Fruit fly (Drosophila melanogaster) whole organism, wandering third instar larva: ENCODE measurements around the gene CG16972.

Source experiments
- Abd-B ChIP-seq: fragments of >200 bp; optimal IDR thresholded peaks from 2 replicates; lab custom pipeline; 2017; ENCODE audit warnings: missing biosample characterization, missing genetic modification characterization
- CG32264 ChIP-seq: fragments of 200-800 bp; sonication (Bioruptor generic); optimal IDR thresholded peaks from 2 replicates; lab custom pipeline; 2016; ENCODE audit warnings: missing biosample characterization, missing genetic modification characterization
- CG9705 ChIP-seq: fragments of 200-800 bp; sonication (Bioruptor generic); optimal IDR thresholded peaks from 2 replicates; lab custom pipeline; 2018; ENCODE audit warnings: missing biosample characterization, mild to moderate bottlenecking, missing genetic modification characterization
- CrebA ChIP-seq: fragments of 200-800 bp; sonication (Bioruptor generic); optimal IDR thresholded peaks from 2 replicates; lab custom pipeline; 2016; ENCODE audit warnings: missing biosample characterization, mild to moderate bottlenecking, missing genetic modification characterization, borderline replicate concordance
- Dfd ChIP-seq: fragments of >200 bp; optimal IDR thresholded peaks from 2 replicates; lab custom pipeline; 2017; ENCODE audit warnings: missing biosample characterization, missing genetic modification characterization
- Dif ChIP-seq: fragments of 200-275, 200-300 bp; sonication (Bioruptor generic); optimal IDR thresholded peaks from 2 replicates; lab custom pipeline; 2018; ENCODE audit warnings: missing biosample characterization, missing genetic modification characterization; ENCODE audit not compliant: partially characterized antibody
- GATAd ChIP-seq: sonication (Bioruptor generic); optimal IDR thresholded peaks from 2 replicates; lab custom pipeline; 2016; ENCODE audit warnings: missing biosample characterization, missing genetic modification characterization
- HLH106 ChIP-seq: fragments of 200-800 bp; optimal IDR thresholded peaks from 3 replicates; lab custom pipeline; 2019; ENCODE audit warnings: missing biosample characterization, mild to moderate bottlenecking, missing genetic modification characterization, moderate library complexity
- Hnf4 ChIP-seq: fragments of 200-800 bp; sonication (Bioruptor generic); optimal IDR thresholded peaks from 2 replicates; lab custom pipeline; 2016; ENCODE audit warnings: missing biosample characterization, mild to moderate bottlenecking, missing genetic modification characterization
- Hr78 ChIP-seq: fragments of >200 bp; optimal IDR thresholded peaks from 2 replicates; lab custom pipeline; 2017; ENCODE audit warnings: missing biosample characterization, missing genetic modification characterization
- Hr83 ChIP-seq: fragments of 200-300 bp; sonication (Bioruptor generic); optimal IDR thresholded peaks from 2 replicates; lab custom pipeline; 2016; ENCODE audit warnings: missing biosample characterization, mild to moderate bottlenecking, missing genetic modification characterization, moderate library complexity; ENCODE audit not compliant: poor library complexity, severe bottlenecking
- Jra ChIP-seq: sonication (Bioruptor generic); optimal IDR thresholded peaks from 2 replicates; lab custom pipeline; 2016; ENCODE audit warnings: missing biosample characterization, missing genetic modification characterization
- Mio ChIP-seq: sonication (Bioruptor generic); optimal IDR thresholded peaks from 2 replicates; lab custom pipeline; 2016; ENCODE audit warnings: missing biosample characterization, missing genetic modification characterization
- Myc ChIP-seq: fragments of >200 bp; optimal IDR thresholded peaks from 2 replicates; lab custom pipeline; 2017
- N ChIP-seq: fragments of >200 bp; optimal IDR thresholded peaks from 2 replicates; lab custom pipeline; 2018; ENCODE audit warnings: missing biosample characterization, missing external identifiers, missing genetic modification characterization
- OdsH ChIP-seq: fragments of 200-800 bp; sonication (Bioruptor generic); optimal IDR thresholded peaks from 2 replicates; lab custom pipeline; 2016; ENCODE audit warnings: missing biosample characterization, mild to moderate bottlenecking, missing genetic modification characterization
- Rel ChIP-seq, 2 experiments: fragments of 200-800 bp; sonication (Bioruptor generic) in 1 of 2; optimal IDR thresholded peaks; 2 replicates in 1 of 2; 3 replicates in 1 of 2; lab custom pipeline; 2016 to 2019; ENCODE audit warnings: mild to moderate bottlenecking in 2 of 2, missing biosample characterization in 2 of 2, missing genetic modification characterization in 2 of 2, moderate library complexity in 1 of 2
- Sp1 ChIP-seq: fragments of 200-800 bp; sonication (Bioruptor generic); optimal IDR thresholded peaks from 3 replicates; lab custom pipeline; 2019; ENCODE audit warnings: missing biosample characterization, mild to moderate bottlenecking, missing genetic modification characterization, moderate library complexity
- Vsx2 ChIP-seq: fragments of 200-300, 225-300 bp; sonication (Bioruptor generic); optimal IDR thresholded peaks from 2 replicates; lab custom pipeline; 2018; ENCODE audit warnings: missing biosample characterization, missing genetic modification characterization; ENCODE audit not compliant: partially characterized antibody
- br ChIP-seq: fragments of 200-800 bp; sonication (Bioruptor generic); optimal IDR thresholded peaks from 2 replicates; lab custom pipeline; 2016; ENCODE audit warnings: missing biosample characterization, missing genetic modification characterization
- brk ChIP-seq: fragments of 200-800 bp; sonication (Bioruptor generic); optimal IDR thresholded peaks from 2 replicates; lab custom pipeline; 2016; ENCODE audit warnings: missing biosample characterization, mild to moderate bottlenecking, missing genetic modification characterization
- dl ChIP-seq, 2 experiments: fragments of 175-275, 200-275 bp in 1 of 2; fragments of 200-275 bp in 1 of 2; sonication (Bioruptor generic); optimal IDR thresholded peaks; lab custom pipeline; 2018; ENCODE audit warnings: mild to moderate bottlenecking in 2 of 2, missing biosample characterization in 2 of 2, missing genetic modification characterization in 2 of 2, moderate library complexity in 2 of 2; ENCODE audit not compliant: partially characterized antibody in 2 of 2, insufficient read depth in 1 of 2
- dmrt93B ChIP-seq: fragments of 200-800 bp; sonication (Bioruptor generic); optimal IDR thresholded peaks from 2 replicates; lab custom pipeline; 2018; ENCODE audit warnings: missing biosample characterization, mild to moderate bottlenecking, missing genetic modification characterization
- dsf ChIP-seq: sonication (Bioruptor generic); optimal IDR thresholded peaks from 2 replicates; lab custom pipeline; 2016; ENCODE audit warnings: missing biosample characterization, missing genetic modification characterization, borderline replicate concordance
- ey ChIP-seq: fragments of 200-800 bp; sonication (Bioruptor generic); optimal IDR thresholded peaks from 2 replicates; lab custom pipeline; 2016; ENCODE audit warnings: missing biosample characterization, missing genetic modification characterization
- foxo ChIP-seq, 2 experiments: fragments of 200-800 bp; sonication (Bioruptor generic); optimal IDR thresholded peaks; 2 replicates in 1 of 2; 3 replicates in 1 of 2; lab custom pipeline; 2016 to 2017; ENCODE audit warnings: missing biosample characterization in 2 of 2, missing genetic modification characterization in 2 of 2
- fru ChIP-seq: fragments of 200-800 bp; sonication (Bioruptor generic); optimal IDR thresholded peaks from 3 replicates; lab custom pipeline; 2016; ENCODE audit warnings: missing biosample characterization, mild to moderate bottlenecking, missing genetic modification characterization
- h ChIP-seq: fragments of 200-800 bp; sonication (Bioruptor generic); optimal IDR thresholded peaks from 3 replicates; lab custom pipeline; 2016; ENCODE audit warnings: missing biosample characterization, mild to moderate bottlenecking, missing genetic modification characterization
- jim ChIP-seq: fragments of 175-275, 200-325 bp; sonication (Bioruptor generic); optimal IDR thresholded peaks from 2 replicates; lab custom pipeline; 2016; ENCODE audit warnings: missing biosample characterization, mild to moderate bottlenecking, missing genetic modification characterization
- lola ChIP-seq: fragments of >200 bp; optimal IDR thresholded peaks from 2 replicates; lab custom pipeline; 2017; ENCODE audit warnings: missing biosample characterization, missing genetic modification characterization
- pan ChIP-seq: fragments of >200 bp; optimal IDR thresholded peaks from 2 replicates; lab custom pipeline; 2017
- psq ChIP-seq: fragments of 200-800 bp; sonication (Bioruptor generic); optimal IDR thresholded peaks from 3 replicates; lab custom pipeline; 2017; ENCODE audit warnings: missing biosample characterization, mild to moderate bottlenecking, missing genetic modification characterization, moderate library complexity
- rgr ChIP-seq: fragments of 200-800 bp; sonication (Bioruptor generic); optimal IDR thresholded peaks from 3 replicates; lab custom pipeline; 2016; ENCODE audit warnings: missing biosample characterization, mild to moderate bottlenecking, missing genetic modification characterization
- sage ChIP-seq: fragments of 200-800 bp; sonication (Bioruptor generic); optimal IDR thresholded peaks from 2 replicates; lab custom pipeline; 2016; ENCODE audit warnings: missing biosample characterization, mild to moderate bottlenecking, missing genetic modification characterization
- sv ChIP-seq: fragments of 200-800 bp; sonication (Bioruptor generic); optimal IDR thresholded peaks from 3 replicates; lab custom pipeline; 2016; ENCODE audit warnings: missing biosample characterization, missing genetic modification characterization
- tai ChIP-seq: sonication (Bioruptor generic); optimal IDR thresholded peaks from 2 replicates; lab custom pipeline; 2016; ENCODE audit warnings: missing biosample characterization, missing genetic modification characterization
- usp ChIP-seq: fragments of >200 bp; optimal IDR thresholded peaks from 2 replicates; lab custom pipeline; 2017; ENCODE audit warnings: missing biosample characterization, missing genetic modification characterization
- woc ChIP-seq: sonication (Bioruptor generic); optimal IDR thresholded peaks from 2 replicates; lab custom pipeline; 2016; ENCODE audit warnings: missing biosample characterization, mild to moderate bottlenecking, missing genetic modification characterization

The CG16972 gene

dm6 chr2L:13176123-13176522 lies 27.0 kb downstream of the CG16972 start, which contains the start of gene CG43925:
TSS of gene CG43925 (plus strand) at chr2L:13176423.
- TF ChIP-seq psq (GFP tag; lab: Kevin White, UChicago) (no peak), lola (GFP tag; lab: Kevin White, UChicago) (no peak), Hr78 (GFP tag; lab: Kevin White, UChicago) (no peak), CG9705 (GFP tag; lab: Kevin White, UChicago) (no peak), dl (GFP tag; optimal IDR thresholded peaks at IDR 0.05; lab: Kevin White, UChicago; ENCODE audit: insufficient read depth in 1 of 2, partially characterized antibody in 2 of 2) (no peak), foxo (GFP tag; optimal IDR thresholded peaks at IDR 0.05; lab: Kevin White, UChicago) (no peak), h (GFP tag; lab: Kevin White, UChicago) (no peak), ey (GFP tag; lab: Kevin White, UChicago) (no peak), CG32264 (GFP tag; lab: Kevin White, UChicago) (no peak), jim (GFP tag; lab: Kevin White, UChicago) (no peak)

DNA sequence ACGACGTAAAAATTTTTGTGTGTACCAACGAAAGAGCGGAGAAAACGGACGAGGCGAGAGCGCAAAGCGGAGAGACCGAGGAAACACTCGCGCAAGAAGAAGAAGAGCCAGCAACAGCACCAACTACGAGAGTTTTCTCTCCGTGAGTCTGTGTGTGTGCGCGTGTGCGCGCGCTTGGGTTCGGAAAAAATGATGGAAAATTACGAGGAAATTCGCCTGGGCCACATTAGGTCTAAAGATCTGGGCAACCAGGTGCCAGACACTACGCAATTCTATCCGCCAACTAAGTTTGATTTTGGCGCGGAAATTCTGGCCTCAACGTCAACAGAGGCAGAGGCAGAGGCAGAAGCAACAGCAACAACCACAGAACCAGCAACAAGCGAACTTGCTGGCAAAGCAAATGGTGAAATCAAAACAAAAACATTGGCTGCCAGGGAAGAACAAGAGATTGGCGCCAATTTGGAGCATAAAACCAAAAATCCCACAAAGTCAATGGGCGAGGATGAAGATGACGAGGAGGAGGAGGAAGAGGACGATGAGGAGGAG lies 37.2 kb downstream of the CG16972 start, which contains the start of gene DnaJ-H:
DnaJ-H (minus strand) TSS at position 271 of the 546 bp plus-strand sequence.
- TF ChIP-seq Dfd (GFP tag; lab: Kevin White, UChicago) (no peak), dl (GFP tag; optimal IDR thresholded peaks at IDR 0.05; lab: Kevin White, UChicago; ENCODE audit: insufficient read depth in 1 of 2, partially characterized antibody in 2 of 2) (peak in 1 of 2 experiments; percentile 9), N (no peak), psq (GFP tag; lab: Kevin White, UChicago) (peak; percentile 99), Dif (peak; percentile 50), CG32264 (GFP tag; lab: Kevin White, UChicago) (no peak)

DNA sequence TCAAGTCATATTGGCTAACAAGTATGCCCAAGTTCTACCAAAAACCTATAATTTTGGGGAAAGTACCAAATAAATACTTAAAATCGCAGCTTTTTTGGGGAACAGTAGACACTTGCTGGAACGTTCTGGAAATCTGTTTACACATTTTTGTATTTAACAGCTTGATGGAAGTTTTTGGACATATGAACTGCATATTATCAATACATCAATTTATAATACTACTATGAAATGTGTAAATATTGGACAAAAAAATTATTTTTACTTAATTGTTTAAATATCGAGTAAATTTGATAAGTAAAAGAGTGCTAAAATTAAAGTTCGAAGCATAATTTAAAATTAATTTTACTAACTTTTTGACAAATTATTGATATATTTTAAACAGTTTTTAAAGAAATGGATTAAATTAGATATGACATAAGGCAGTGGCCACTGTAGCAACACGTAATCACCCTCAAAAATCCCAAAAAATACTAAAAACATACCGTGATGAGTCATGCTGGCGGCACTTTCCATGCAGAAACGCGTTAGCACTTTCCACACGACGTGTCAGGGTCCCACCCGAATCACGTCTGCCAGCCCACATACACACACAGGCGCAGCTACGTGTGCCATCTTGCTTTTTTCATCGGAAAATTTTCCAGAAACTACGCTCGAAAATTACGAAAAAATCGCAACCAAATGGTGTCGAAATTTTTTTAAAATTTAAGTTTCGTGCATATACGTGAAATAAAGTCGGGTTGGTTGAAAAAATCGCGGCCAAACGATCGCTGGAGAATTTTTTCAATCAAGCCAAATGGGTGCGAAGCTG lies 37.9 kb downstream of the CG16972 start, which contains the start of gene Sirt1:
Sirt1 (plus strand) TSS at position 571 of the 808 bp plus-strand sequence.
- TF ChIP-seq usp (GFP tag; lab: Kevin White, UChicago) (no peak), sv (GFP tag; lab: Kevin White, UChicago) (peak; percentile 32), CG9705 (GFP tag; lab: Kevin White, UChicago) (peak; percentile 81), Dif (no peak), Dfd (GFP tag; lab: Kevin White, UChicago) (no peak), fru (GFP tag; lab: Kevin White, UChicago) (peak; percentile 59), rgr (GFP tag; lab: Kevin White, UChicago) (peak; percentile 84), brk (no peak), Myc (lab: Kevin White, UChicago) (no peak), CG32264 (GFP tag; lab: Kevin White, UChicago) (peak; percentile 15), OdsH (GFP tag; lab: Kevin White, UChicago) (peak; percentile 76), sage (GFP tag; lab: Kevin White, UChicago) (peak; percentile 5), dsf (GFP tag; lab: Kevin White, UChicago) (peak; percentile 51), jim (GFP tag; lab: Kevin White, UChicago) (no peak), Hnf4 (GFP tag; lab: Kevin White, UChicago) (peak; percentile 27), HLH106 (tag; lab: Kevin White, UChicago) (peak; percentile 94), lola (GFP tag; lab: Kevin White, UChicago) (no peak), tai (GFP tag; lab: Kevin White, UChicago) (no peak), Mio (GFP tag; lab: Kevin White, UChicago) (no peak), psq (GFP tag; lab: Kevin White, UChicago) (no peak), foxo (GFP tag; optimal IDR thresholded peaks at IDR 0.05; lab: Kevin White, UChicago) (peak in 1 of 2 experiments; percentile 92), dmrt93B (GFP tag; lab: Kevin White, UChicago) (peak; percentile 87), Abd-B (no peak), Rel (GFP tag; optimal IDR thresholded peaks at IDR 0.05; lab: Kevin White, UChicago) (no peak), Rel (tag; optimal IDR thresholded peaks at IDR 0.05; lab: Kevin White, UChicago) (peak; percentile 98), CrebA (GFP tag; lab: Kevin White, UChicago) (no peak), Jra (GFP tag; lab: Kevin White, UChicago) (peak; percentile 80), N (no peak), ey (GFP tag; lab: Kevin White, UChicago) (peak; percentile 66), pan (lab: Kevin White, UChicago) (no peak), Hr83 (peak; percentile 49), Sp1 (GFP tag; lab: Kevin White, UChicago) (peak; percentile 89), Hr78 (GFP tag; lab: Kevin White, UChicago) (no peak), GATAd (no peak), dl (GFP tag; optimal IDR thresholded peaks at IDR 0.05; lab: Kevin White, UChicago; ENCODE audit: insufficient read depth in 1 of 2, partially characterized antibody in 2 of 2) (no peak), Vsx2 (GFP tag; lab: Kevin White, UChicago) (no peak), woc (GFP tag; lab: Kevin White, UChicago) (peak; percentile 82), br (GFP tag; lab: Kevin White, UChicago) (peak; percentile 30), h (GFP tag; lab: Kevin White, UChicago) (peak; percentile 69)
- TF ChIP-seq, all 38 proteins: peak for 20
